Worm (Caenorhabditis elegans) whole organism, midembryonic: ENCODE measurements around the gene Y81G3A.1.
"Not testable (repeated sequence)": the region's sequence is repeated elsewhere in the genome, so short reads cannot be mapped to it uniquely, and the experiment has no call there.

Experiments
- T22C8.4 ChIP-seq: fragments of 200-800 bp; sonication (Bioruptor generic); IDR thresholded peaks from 2 replicates; pipeline ENCODE4 v1.3.6; 2022; ENCODE audit warnings: missing genetic modification characterization, missing compliant biosample characterization
- cog-1 ChIP-seq: sonication (generic microtip); optimal IDR thresholded peaks from 2 replicates; lab custom pipeline; 2016; ENCODE audit warnings: missing genetic modification characterization, missing compliant biosample characterization
- flt-1 ChIP-seq: fragments of 200-800 bp; sonication (Bioruptor generic); IDR thresholded peaks from 2 replicates; pipeline ENCODE4 v1.3.6; 2022; ENCODE audit warnings: missing genetic modification characterization, missing compliant biosample characterization
- klf-2 ChIP-seq: fragments of 200-800 bp; sonication (Bioruptor generic); conservative IDR thresholded peaks from 2 replicates; pipeline ENCODE4 v1.3.6; 2022; ENCODE audit warnings: missing genetic modification reagents, missing genetic modification characterization, missing compliant biosample characterization
- med-1 ChIP-seq: sonication (generic microtip); optimal IDR thresholded peaks from 2 replicates; lab custom pipeline; 2017; ENCODE audit warnings: missing genetic modification characterization, mild to moderate bottlenecking, missing compliant biosample characterization, antibody characterized with exemption, missing genetic modification reagents; ENCODE audit not compliant: insufficient read depth
- ref-1 ChIP-seq: fragments of 200-800 bp; sonication (Bioruptor generic); conservative IDR thresholded peaks from 2 replicates; pipeline ENCODE4 v1.3.6; 2022; ENCODE audit warnings: missing genetic modification reagents, missing genetic modification characterization, missing compliant biosample characterization
- tab-1 ChIP-seq: fragments of 200-800 bp; sonication (Bioruptor generic); IDR thresholded peaks from 2 replicates; pipeline ENCODE4 v1.3.6; 2022; ENCODE audit warnings: missing genetic modification characterization, missing compliant biosample characterization
- ztf-23 ChIP-seq: fragments of 200-800 bp; sonication (Bioruptor generic); IDR thresholded peaks from 2 replicates; pipeline ENCODE4 v1.3.6; 2022; ENCODE audit warnings: missing genetic modification reagents, missing genetic modification characterization, missing compliant biosample characterization
- ztf-29 ChIP-seq: fragments of 200-800 bp; sonication (Bioruptor generic); IDR thresholded peaks from 2 replicates; pipeline ENCODE4 v1.3.6; 2022; ENCODE audit warnings: missing genetic modification reagents, missing genetic modification characterization, missing compliant biosample characterization

- not testable (repeated sequence) for TF ChIP-seq tab-1 (GFP tag; lab: Robert Waterston, UW); flt-1; T22C8.4; klf-2; ref-1 (GFP tag; lab: Robert Waterston, UW); ztf-23 (GFP tag; lab: Robert Waterston, UW); med-1 (GFP tag; lab: Kevin White, UChicago); cog-1 (tag; lab: Kevin White, UChicago); ztf-29 (GFP tag; lab: Robert Waterston, UW)
Observed at ce11 chrII:13043433-13044054, 40.2 kb downstream of the Y81G3A.1 start, which contains the start of gene puf-6.
